Worm (Caenorhabditis elegans): ENCODE data around the gene W07E6.5.

DNA sequence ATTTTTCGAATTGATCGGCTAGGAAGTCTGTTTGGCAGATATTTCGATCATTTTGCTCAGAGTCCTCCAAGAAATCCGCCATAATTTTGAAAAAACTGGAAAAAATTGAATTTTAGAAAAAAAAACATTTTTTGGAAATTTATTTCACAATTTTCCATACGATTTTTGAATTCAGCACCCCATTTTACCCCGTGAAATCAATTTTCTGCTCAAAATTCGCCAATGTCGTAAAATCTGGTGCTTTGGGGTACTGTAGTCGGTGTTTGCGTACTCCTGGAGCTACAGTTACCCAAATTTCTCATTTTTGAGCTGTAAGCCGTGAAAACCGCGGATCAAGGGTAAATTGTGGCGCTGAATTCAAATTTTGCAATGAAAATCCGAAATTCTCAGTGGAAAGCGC is 15.5 kb upstream of the W07E6.5 start, which contains the start of gene gvd-1:
- no peak for TF ChIP-seq W03F9.2 (tag; optimal IDR thresholded peaks at IDR 0.05)
- TF ChIP-seq him-1 (tag; optimal IDR thresholded peaks at IDR 0.05): no peak
- TF ChIP-seq dao-5 (tag; optimal IDR thresholded peaks at IDR 0.05): no peak
